Worm (Caenorhabditis elegans): ENCODE results near the gene srh-234.

srh-234 gene

DNA sequence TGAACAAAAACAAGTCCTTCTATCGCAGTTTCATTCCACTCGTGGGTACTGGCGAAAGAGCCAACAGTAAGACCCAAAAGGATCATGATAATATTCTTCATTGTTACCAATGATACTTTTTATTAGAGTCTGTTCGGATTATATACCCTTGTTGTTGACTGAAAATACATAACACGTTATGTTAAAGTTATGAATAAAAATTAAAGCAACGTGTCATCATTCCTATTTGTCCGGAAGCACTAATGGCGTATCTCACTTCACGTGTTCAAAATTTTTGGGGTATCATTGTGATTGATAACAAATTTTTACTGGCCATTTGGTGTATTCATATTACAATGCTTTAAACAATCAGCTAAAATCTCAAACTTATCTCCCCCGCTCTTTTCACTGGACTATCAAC, 50.2 kb downstream of the srh-234 start, which contains the start of gene scl-26:
Gene scl-26, minus strand, starts transcription at position 101 of the 400 bp plus-strand sequence.
- TF ChIP-seq dmd-4 (tag; optimal IDR thresholded peaks at IDR 0.05), result no peak
- no peak for TF ChIP-seq sma-9 (GFP tag; optimal IDR thresholded peaks at IDR 0.05)
- no peak for TF ChIP-seq sma-9 (tag; optimal IDR thresholded peaks at IDR 0.05)
- no peak for TF ChIP-seq crh-2 (tag; optimal IDR thresholded peaks at IDR 0.05)
- no peak for TF ChIP-seq fos-1 (tag; optimal IDR thresholded peaks at IDR 0.05)
- no peak for TF ChIP-seq ama-1 (optimal IDR thresholded peaks at IDR 0.05)
- TF ChIP-seq ztf-11 (tag; optimal IDR thresholded peaks at IDR 0.05), result no peak
- no peak for TF ChIP-seq mbf-1 (tag; optimal IDR thresholded peaks at IDR 0.05)
- no peak for TF ChIP-seq ceh-82 (tag; optimal IDR thresholded peaks at IDR 0.05)
- no peak for TF ChIP-seq nhr-12 (tag; optimal IDR thresholded peaks at IDR 0.05)
- TF ChIP-seq nhr-11 (tag; optimal IDR thresholded peaks at IDR 0.05), result no peak
- TF ChIP-seq elt-3 (tag; optimal IDR thresholded peaks at IDR 0.05), result no peak

Data from whole organism, L2 larva.